Worm (Caenorhabditis elegans) whole organism, L1 larva: ENCODE data around the gene glb-9.

ENCODE experiments used
- C16A3.4 ChIP-seq: fragments of 150-350 bp; optimal IDR thresholded peaks from 2 replicates; lab custom pipeline; 2014; ENCODE audit warnings: missing biosample characterization, missing genetic modification characterization
- alr-1 ChIP-seq: fragments of 200-800 bp; sonication (Bioruptor generic); optimal IDR thresholded peaks from 2 replicates; lab custom pipeline; 2018; ENCODE audit warnings: borderline replicate concordance, mild to moderate bottlenecking, missing genetic modification characterization, missing compliant biosample characterization
- ama-1 ChIP-seq: fragments of 150-350 bp; optimal IDR thresholded peaks from 2 replicates; lab custom pipeline; 2014
- blmp-1 ChIP-seq: fragments of 150-350 bp; optimal IDR thresholded peaks from 2 replicates; lab custom pipeline; 2014; ENCODE audit warnings: missing biosample characterization, missing genetic modification characterization
- ces-1 ChIP-seq: fragments of 150-350 bp; optimal IDR thresholded peaks from 2 replicates; lab custom pipeline; 2014; ENCODE audit warnings: missing biosample characterization, missing genetic modification reagents, missing genetic modification characterization
- dpl-1 ChIP-seq, 3 experiments: fragments of 150-350 bp in 2 of 3; sonication (generic microtip) in 1 of 3; optimal IDR thresholded peaks; 2 replicates each; lab custom pipeline; 2014 to 2017; ENCODE audit warnings: missing biosample characterization in 3 of 3, missing genetic modification characterization in 3 of 3, missing genetic modification reagents in 3 of 3
- dsc-1 ChIP-seq: sonication (generic microtip); optimal IDR thresholded peaks from 2 replicates; lab custom pipeline; 2016; ENCODE audit warnings: mild to moderate bottlenecking, missing genetic modification characterization, missing compliant biosample characterization
- efl-1 ChIP-seq, 4 experiments: fragments of 150-350 bp; optimal IDR thresholded peaks in 3 of 4; peaks in 1 of 4; 1 replicate in 1 of 4; 2 replicates in 3 of 4; lab custom pipeline; 2014; ENCODE audit warnings: missing biosample characterization in 2 of 4, missing genetic modification characterization in 2 of 4, missing genetic modification reagents in 2 of 4
- efl-3 ChIP-seq: fragments of 200-800 bp; sonication (Bioruptor generic); optimal IDR thresholded peaks from 2 replicates; lab custom pipeline; 2018; ENCODE audit warnings: mild to moderate bottlenecking, missing genetic modification characterization, missing compliant biosample characterization
- egl-13 ChIP-seq: sonication (generic microtip); optimal IDR thresholded peaks from 2 replicates; lab custom pipeline; 2016; ENCODE audit warnings: missing genotype, missing genetic modification reagents, missing genetic modification characterization, missing compliant biosample characterization
- egl-27 ChIP-seq, 2 experiments: fragments of 150-350 bp in 1 of 2; sonication (generic microtip); optimal IDR thresholded peaks; 3 replicates each; lab custom pipeline; 2017 to 2018; ENCODE audit warnings: missing biosample characterization in 2 of 2, missing genetic modification characterization in 2 of 2, missing genetic modification reagents in 2 of 2
- elt-2 ChIP-seq: sonication (generic microtip); optimal IDR thresholded peaks from 2 replicates; lab custom pipeline; 2016; ENCODE audit warnings: missing genetic modification characterization, mild to moderate bottlenecking, inconsistent platforms, missing compliant biosample characterization, missing genetic modification reagents
- fkh-10 ChIP-seq: sonication (generic microtip); optimal IDR thresholded peaks from 2 replicates; lab custom pipeline; 2017; ENCODE audit warnings: missing biosample characterization, missing genetic modification reagents, missing genetic modification characterization
- fkh-4 ChIP-seq: sonication (generic microtip); optimal IDR thresholded peaks from 2 replicates; lab custom pipeline; 2016; ENCODE audit warnings: missing compliant biosample characterization, missing genetic modification characterization, borderline replicate concordance
- hlh-17 ChIP-seq: fragments of 200-800 bp; sonication (Bioruptor generic); optimal IDR thresholded peaks from 2 replicates; lab custom pipeline; 2018; ENCODE audit warnings: missing genetic modification characterization, mild to moderate bottlenecking, missing compliant biosample characterization, moderate library complexity, borderline replicate concordance
- hlh-4 ChIP-seq: sonication (generic microtip); optimal IDR thresholded peaks from 2 replicates; lab custom pipeline; 2016; ENCODE audit warnings: mild to moderate bottlenecking, missing genetic modification characterization, missing compliant biosample characterization
- hpl-2 ChIP-seq: fragments of 150-350 bp; optimal IDR thresholded peaks from 2 replicates; lab custom pipeline; 2014; ENCODE audit warnings: missing biosample characterization, missing genetic modification reagents, missing genetic modification characterization
- irx-1 ChIP-seq: sonication (generic microtip); optimal IDR thresholded peaks from 2 replicates; lab custom pipeline; 2016; ENCODE audit warnings: missing genetic modification characterization, missing compliant biosample characterization
- jun-1 ChIP-seq: fragments of 150-350 bp; optimal IDR thresholded peaks from 2 replicates; lab custom pipeline; 2014; ENCODE audit warnings: missing biosample characterization, missing genetic modification reagents, missing genetic modification characterization
- lin-13 ChIP-seq: fragments of 150-350 bp; optimal IDR thresholded peaks from 2 replicates; lab custom pipeline; 2014; ENCODE audit warnings: missing biosample characterization, missing genetic modification reagents, missing genetic modification characterization
- lin-14 ChIP-seq: fragments of 200-800 bp; sonication (Bioruptor generic); optimal IDR thresholded peaks from 2 replicates; lab custom pipeline; 2018; ENCODE audit warnings: mild to moderate bottlenecking, missing genetic modification characterization, moderate library complexity, missing compliant biosample characterization
- lin-35 ChIP-seq, 2 experiments: fragments of 150-350 bp; optimal IDR thresholded peaks; 2 replicates each; lab custom pipeline; 2014; ENCODE audit warnings: missing biosample characterization in 2 of 2, missing genetic modification characterization in 2 of 2, missing genetic modification reagents in 2 of 2
- mdl-1 ChIP-seq, 2 experiments: fragments of 150-350 bp; optimal IDR thresholded peaks; 2 replicates each; lab custom pipeline; 2014 to 2017; ENCODE audit warnings: missing biosample characterization in 2 of 2, missing genetic modification characterization in 2 of 2, inconsistent platforms in 1 of 2
- mep-1 ChIP-seq: fragments of 150-350 bp; optimal IDR thresholded peaks from 2 replicates; lab custom pipeline; 2014; ENCODE audit warnings: missing biosample characterization, missing genetic modification characterization
- nhr-12 ChIP-seq: sonication (generic microtip); optimal IDR thresholded peaks from 2 replicates; lab custom pipeline; 2017; ENCODE audit warnings: missing biosample characterization, missing genetic modification characterization
- nhr-19 ChIP-seq: fragments of 200-800 bp; sonication (Bioruptor generic); conservative IDR thresholded peaks from 2 replicates; pipeline ENCODE4 v1.3.6; 2022; ENCODE audit warnings: missing genetic modification characterization, missing compliant biosample characterization
- nhr-20 ChIP-seq: sonication (generic microtip); optimal IDR thresholded peaks from 2 replicates; lab custom pipeline; 2016; ENCODE audit warnings: mild to moderate bottlenecking, missing genetic modification characterization, missing compliant biosample characterization
- nhr-237 ChIP-seq: fragments of 150-350 bp; optimal IDR thresholded peaks from 2 replicates; lab custom pipeline; 2014; ENCODE audit warnings: missing biosample characterization, missing genetic modification characterization
- nhr-71 ChIP-seq: sonication (generic microtip); optimal IDR thresholded peaks from 2 replicates; lab custom pipeline; 2016; ENCODE audit warnings: mild to moderate bottlenecking, missing genetic modification characterization, moderate library complexity, missing compliant biosample characterization
- nhr-76 ChIP-seq: sonication (generic microtip); optimal IDR thresholded peaks from 2 replicates; lab custom pipeline; 2017; ENCODE audit warnings: missing biosample characterization, missing genetic modification characterization
- nhr-84 ChIP-seq: sonication (generic microtip); optimal IDR thresholded peaks from 2 replicates; lab custom pipeline; 2017; ENCODE audit warnings: missing biosample characterization, missing genetic modification characterization
- nhr-85 ChIP-seq: sonication (generic microtip); peaks from one replicate; lab custom pipeline; 2016; ENCODE audit warnings: missing genetic modification characterization, inconsistent platforms, missing compliant biosample characterization
- pag-3 ChIP-seq: sonication (generic microtip); optimal IDR thresholded peaks from 2 replicates; lab custom pipeline; 2017; ENCODE audit warnings: missing genetic modification characterization, mild to moderate bottlenecking, missing compliant biosample characterization, antibody characterized with exemption, borderline replicate concordance; ENCODE audit not compliant: insufficient read depth
- pax-3 ChIP-seq: fragments of 200-800 bp; sonication (Bioruptor generic); optimal IDR thresholded peaks from 2 replicates; lab custom pipeline; 2018; ENCODE audit warnings: mild to moderate bottlenecking, missing genetic modification characterization, moderate library complexity, missing compliant biosample characterization
- pqm-1 ChIP-seq: sonication (generic microtip); optimal IDR thresholded peaks from 3 replicates; lab custom pipeline; 2017; ENCODE audit warnings: missing biosample characterization, missing genetic modification characterization
- skn-1 ChIP-seq: fragments of 150-350 bp; optimal IDR thresholded peaks from 2 replicates; lab custom pipeline; 2014; ENCODE audit warnings: missing biosample characterization, missing genetic modification characterization
- snu-23 ChIP-seq: sonication (generic microtip); optimal IDR thresholded peaks from 2 replicates; lab custom pipeline; 2016; ENCODE audit warnings: missing genetic modification characterization, missing compliant biosample characterization
- sptf-1 ChIP-seq: fragments of 150-350 bp; optimal IDR thresholded peaks from 2 replicates; lab custom pipeline; 2014; ENCODE audit warnings: missing biosample characterization, missing genetic modification characterization
- swsn-7 ChIP-seq: sonication (generic microtip); optimal IDR thresholded peaks from 2 replicates; lab custom pipeline; 2016; ENCODE audit warnings: missing genetic modification characterization, missing compliant biosample characterization
- tlp-1 ChIP-seq: fragments of 150-350 bp; optimal IDR thresholded peaks from 2 replicates; lab custom pipeline; 2014; ENCODE audit warnings: missing biosample characterization, missing genetic modification characterization
- unc-62 ChIP-seq: fragments of 150-350 bp; optimal IDR thresholded peaks from 2 replicates; lab custom pipeline; 2014; ENCODE audit warnings: missing biosample characterization, missing genetic modification reagents, missing genetic modification characterization
- unc-86 ChIP-seq: sonication (generic microtip); optimal IDR thresholded peaks from 2 replicates; lab custom pipeline; 2016; ENCODE audit warnings: missing genetic modification characterization, missing compliant biosample characterization
- unc-98 ChIP-seq: fragments of 200-800 bp; sonication (Bioruptor generic); IDR thresholded peaks from 2 replicates; pipeline ENCODE4 v1.3.6; 2022; ENCODE audit warnings: missing genetic modification characterization, missing compliant biosample characterization
- vab-15 ChIP-seq: sonication (generic microtip); optimal IDR thresholded peaks from 2 replicates; lab custom pipeline; 2017; ENCODE audit warnings: missing genotype, mild to moderate bottlenecking, missing genetic modification characterization, missing compliant biosample characterization
- xbp-1 ChIP-seq: sonication (generic microtip); optimal IDR thresholded peaks from 2 replicates; lab custom pipeline; 2016; ENCODE audit warnings: missing genetic modification characterization, missing compliant biosample characterization
- ztf-4 ChIP-seq: fragments of 150-350 bp; optimal IDR thresholded peaks from 2 replicates; lab custom pipeline; 2014; ENCODE audit warnings: missing biosample characterization, missing genetic modification characterization

Gene glb-9

DNA sequence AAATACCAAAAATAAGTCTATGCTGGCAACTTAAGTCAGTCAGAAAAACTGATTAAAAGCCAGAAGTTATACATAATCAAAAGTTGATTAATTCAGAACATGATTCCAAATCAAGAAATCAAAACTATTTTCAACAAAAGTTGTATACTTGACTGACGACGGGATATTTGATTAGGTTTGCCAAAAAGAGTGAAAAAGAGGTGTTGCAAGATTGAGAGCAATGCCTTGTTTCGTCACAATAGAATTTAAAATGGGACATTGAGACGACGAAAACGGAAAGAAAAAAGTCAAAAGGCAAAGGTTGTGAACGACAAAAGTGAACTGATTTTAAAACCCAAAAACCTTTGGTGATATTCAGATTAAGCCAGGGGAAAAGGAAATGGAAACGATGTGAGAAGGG is 39.7 kb upstream of the glb-9 start:
- TF ChIP-seq fkh-10 (peak; percentile 88), nhr-19 (GFP tag; lab: Robert Waterston, UW) (no peak), nhr-85 (no peak), efl-1 (optimal IDR thresholded peaks at IDR 0.05; lab: Kevin White, UChicago) (no peak), efl-1 (GFP tag; optimal IDR thresholded peaks at IDR 0.05 in 1 of 2; lab: Kevin White, UChicago) (no peak), lin-14 (peak; percentile 43), dpl-1 (GFP tag; optimal IDR thresholded peaks at IDR 0.05; lab: Kevin White, UChicago) (no peak)

DNA sequence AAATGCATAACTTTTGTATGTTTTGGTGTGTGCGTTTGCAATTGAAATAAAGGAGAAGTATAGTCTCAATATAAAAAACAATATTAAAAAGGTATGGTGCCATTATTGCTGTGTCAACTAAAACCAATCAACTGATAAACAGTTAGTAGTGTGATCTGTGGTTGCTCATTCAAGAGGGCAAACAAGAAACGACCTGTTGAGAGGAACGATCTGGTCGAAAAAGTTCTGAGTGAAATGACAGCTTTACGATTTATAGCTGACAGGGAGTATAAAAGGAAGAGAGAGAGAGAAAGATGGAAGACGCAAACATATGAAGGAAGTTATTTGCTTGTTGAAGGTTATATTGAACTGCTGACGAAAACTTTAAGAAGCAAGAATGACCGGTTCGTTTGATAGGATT is 38.9 kb upstream of the glb-9 start:
- TF ChIP-seq hlh-17 (GFP tag; lab: Kevin White, UChicago) (no peak), lin-14 (peak; percentile 10)

DNA sequence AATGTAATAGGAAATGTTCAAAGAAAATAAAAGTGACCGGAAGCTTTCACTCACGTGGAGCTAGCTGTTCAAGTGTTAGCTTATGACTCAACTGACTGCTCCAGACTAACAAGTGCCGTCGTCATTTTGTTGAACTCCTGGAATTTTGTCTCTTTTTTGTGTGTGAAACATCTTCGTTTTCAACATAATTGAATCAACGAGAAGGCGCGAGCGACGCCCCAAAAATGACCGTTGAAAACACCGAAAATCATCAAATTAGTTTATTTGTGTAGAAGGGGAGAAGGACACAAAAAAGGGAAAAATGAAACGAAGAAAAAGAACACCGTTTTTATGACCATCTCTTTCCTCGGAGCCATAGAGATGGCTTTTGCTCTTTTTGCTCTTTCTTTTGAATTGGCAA is 36.3 kb upstream of the glb-9 start, which contains the start of gene ZK1290.14:
TSS of gene ZK1290.14 (minus strand) at position 139 of the 400 bp plus-strand sequence.
- TF ChIP-seq lin-14 = peak; percentile 0
- no peak for TF ChIP-seq nhr-71
- TF ChIP-seq ztf-4 (tag; lab: Kevin White, UChicago) = no peak
- TF ChIP-seq, all 84 proteins: peak for 1

DNA sequence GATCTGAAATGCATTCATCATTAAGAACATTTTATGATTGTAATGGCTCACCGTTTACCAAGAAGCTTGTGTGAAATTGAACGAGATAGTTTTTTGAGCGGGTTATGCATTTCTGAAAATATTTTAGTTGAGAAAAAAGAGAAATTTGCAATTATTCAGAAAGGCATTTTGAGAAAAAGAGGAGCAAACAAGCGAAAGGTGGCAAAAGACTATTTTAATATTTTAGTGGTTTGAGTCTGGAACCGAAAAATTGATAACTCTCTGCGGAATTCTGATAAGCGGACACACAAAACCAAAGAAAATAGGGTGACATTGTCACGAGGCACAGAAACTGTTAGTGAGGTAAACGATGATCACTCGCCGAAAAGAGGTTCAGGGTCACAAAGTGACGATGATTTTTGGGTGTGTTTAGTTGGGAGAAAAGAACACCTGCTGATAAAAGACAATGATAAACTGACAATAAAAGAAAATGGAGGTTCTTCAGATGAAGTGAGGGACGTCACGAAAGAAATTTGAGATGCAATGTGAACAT is 35.7 kb upstream of the glb-9 start:
- TF ChIP-seq hlh-4 (tag; lab: Kevin White, UChicago) (no peak), mep-1 (tag; lab: Kevin White, UChicago) (peak; percentile 0), pqm-1 (peak; percentile 32), nhr-20 (tag; lab: Kevin White, UChicago) (peak; percentile 58), jun-1 (tag; lab: Kevin White, UChicago) (no peak), alr-1 (tag; lab: Kevin White, UChicago) (no peak), mdl-1 (tag; optimal IDR thresholded peaks at IDR 0.05; lab: Kevin White, UChicago) (peak in 1 of 2 experiments; percentile 39), lin-35 (GFP tag; optimal IDR thresholded peaks at IDR 0.05; lab: Kevin White, UChicago) (peak in 1 of 2 experiments; percentile 64), tlp-1 (tag; lab: Kevin White, UChicago) (no peak), elt-2 (tag; lab: Kevin White, UChicago) (peak; percentile 94), nhr-76 (tag; lab: Kevin White, UChicago) (no peak), dpl-1 (GFP tag; optimal IDR thresholded peaks at IDR 0.05; lab: Kevin White, UChicago) (no peak), egl-13 (tag; lab: Kevin White, UChicago) (no peak), unc-86 (tag; lab: Kevin White, UChicago) (no peak), unc-62 (no peak), pax-3 (tag; lab: Kevin White, UChicago) (no peak), ces-1 (GFP tag; lab: Kevin White, UChicago) (no peak), xbp-1 (tag; lab: Kevin White, UChicago) (no peak), irx-1 (no peak), swsn-7 (tag; lab: Kevin White, UChicago) (no peak), fkh-4 (tag; lab: Kevin White, UChicago) (no peak), nhr-237 (tag; lab: Kevin White, UChicago) (no peak), unc-98 (GFP tag; lab: Robert Waterston, UW) (no peak), C16A3.4 (tag; lab: Kevin White, UChicago) (no peak), efl-1 (optimal IDR thresholded peaks at IDR 0.05; lab: Kevin White, UChicago) (no peak), efl-1 (GFP tag; optimal IDR thresholded peaks at IDR 0.05 in 1 of 2; lab: Kevin White, UChicago) (no peak), nhr-71 (peak; percentile 45), vab-15 (tag; lab: Kevin White, UChicago) (no peak), dsc-1 (no peak), efl-3 (GFP tag; lab: Kevin White, UChicago) (no peak), pag-3 (tag; lab: Kevin White, UChicago) (no peak), lin-13 (GFP tag; lab: Kevin White, UChicago) (no peak), blmp-1 (peak; percentile 36), sptf-1 (tag; lab: Kevin White, UChicago) (no peak), snu-23 (GFP tag; lab: Kevin White, UChicago) (peak; percentile 33), hpl-2 (no peak), egl-27 (tag; optimal IDR thresholded peaks at IDR 0.05; lab: Kevin White, UChicago) (no peak), skn-1 (peak; percentile 2), nhr-12 (tag; lab: Kevin White, UChicago) (no peak), ama-1 (lab: Kevin White, UChicago) (no peak), nhr-84 (tag; lab: Kevin White, UChicago) (no peak)
